Fruit fly (Drosophila melanogaster) whole organism, embryonic: ENCODE results near the gene Bacc.

Experiments
- ATbp ChIP-seq: fragments of 200-800 bp; sonication (Bioruptor generic); optimal IDR thresholded peaks from 2 replicates; lab custom pipeline; 2017; ENCODE audit warnings: missing biosample characterization, mild to moderate bottlenecking, missing genetic modification characterization, missing genetic modification reagents
- Abd-B ChIP-seq: fragments of 200-800 bp; sonication (Bioruptor generic); optimal IDR thresholded peaks from 2 replicates; lab custom pipeline; 2018; ENCODE audit warnings: missing biosample characterization, mild to moderate bottlenecking, missing genetic modification characterization, moderate library complexity
- Antp ChIP-seq: fragments of 200-800 bp; sonication (Bioruptor generic); optimal IDR thresholded peaks from 3 replicates; lab custom pipeline; 2016; ENCODE audit warnings: missing biosample characterization, missing genetic modification characterization
- B-H2 ChIP-seq: fragments of 200-800 bp; sonication (Bioruptor generic); optimal IDR thresholded peaks from 2 replicates; lab custom pipeline; 2018; ENCODE audit warnings: missing biosample characterization, mild to moderate bottlenecking, missing genetic modification characterization
- CG10209 ChIP-seq: fragments of 200-800 bp; sonication (Bioruptor generic); optimal IDR thresholded peaks from 3 replicates; lab custom pipeline; 2017; ENCODE audit warnings: missing biosample characterization, mild to moderate bottlenecking, missing genetic modification characterization, missing genetic modification reagents
- CG11723 ChIP-seq: fragments of 200-800 bp; sonication (Bioruptor generic); optimal IDR thresholded peaks from 2 replicates; lab custom pipeline; 2017; ENCODE audit warnings: missing biosample characterization, mild to moderate bottlenecking, missing genetic modification characterization
- CG12769 ChIP-seq: fragments of 200-800 bp; sonication (Bioruptor generic); optimal IDR thresholded peaks from 2 replicates; lab custom pipeline; 2019; ENCODE audit warnings: missing biosample characterization, mild to moderate bottlenecking, missing genetic modification characterization, moderate library complexity
- CG14014 ChIP-seq: fragments of 200-800 bp; sonication (Bioruptor generic); IDR thresholded peaks from 2 replicates; pipeline ENCODE4 v1.3.6; 2022; ENCODE audit warnings: missing biosample characterization, missing genetic modification characterization
- CG17802 ChIP-seq: fragments of 200-800 bp; sonication (Bioruptor generic); optimal IDR thresholded peaks from 2 replicates; lab custom pipeline; 2018; ENCODE audit warnings: missing biosample characterization, mild to moderate bottlenecking, missing genetic modification characterization, moderate library complexity
- CG2712 ChIP-seq: fragments of 200-800 bp; optimal IDR thresholded peaks from 3 replicates; lab custom pipeline; 2019; ENCODE audit warnings: missing biosample characterization, mild to moderate bottlenecking, missing genetic modification characterization, moderate library complexity
- CG31224 ChIP-seq: fragments of 200-800 bp; sonication (Bioruptor generic); IDR thresholded peaks from 2 replicates; pipeline ENCODE4 v1.3.6; 2022; ENCODE audit warnings: missing biosample characterization, missing genetic modification characterization
- CG33213 ChIP-seq: fragments of 200-800 bp; sonication (Bioruptor generic); optimal IDR thresholded peaks from 3 replicates; lab custom pipeline; 2016; ENCODE audit warnings: missing biosample characterization, missing genetic modification characterization
- CG3838 ChIP-seq: fragments of 200-800 bp; sonication (Bioruptor generic); optimal IDR thresholded peaks from 3 replicates; lab custom pipeline; 2016; ENCODE audit warnings: missing biosample characterization, missing genetic modification characterization
- CG4360 ChIP-seq: fragments of 200-800 bp; sonication (Bioruptor generic); IDR thresholded peaks from 2 replicates; pipeline ENCODE4 v1.3.6; 2022; ENCODE audit warnings: missing biosample characterization, missing genetic modification characterization
- CG4820 ChIP-seq: fragments of 200-800 bp; sonication (Bioruptor generic); optimal IDR thresholded peaks from 3 replicates; lab custom pipeline; 2016; ENCODE audit warnings: missing biosample characterization, missing genetic modification characterization
- CG7556 ChIP-seq: fragments of 200-800 bp; sonication (Bioruptor generic); optimal IDR thresholded peaks from 2 replicates; lab custom pipeline; 2017; ENCODE audit warnings: missing biosample characterization, mild to moderate bottlenecking, missing genetic modification characterization
- CG8089 ChIP-seq: fragments of 200-800 bp; sonication (Bioruptor generic); optimal IDR thresholded peaks from 3 replicates; lab custom pipeline; 2016; ENCODE audit warnings: missing biosample characterization, missing genetic modification characterization
- CG9932 ChIP-seq: fragments of 200-800 bp; sonication (Bioruptor generic); IDR thresholded peaks from 2 replicates; pipeline ENCODE4 v1.3.6; 2022; ENCODE audit warnings: missing biosample characterization, missing genetic modification characterization
- Chrac-16 ChIP-seq: fragments of 200-800 bp; sonication (Bioruptor generic); optimal IDR thresholded peaks from 3 replicates; lab custom pipeline; 2016; ENCODE audit warnings: missing biosample characterization, missing genetic modification characterization
- Dek ChIP-seq: fragments of 200-800 bp; sonication (Bioruptor generic); optimal IDR thresholded peaks from 3 replicates; lab custom pipeline; 2019; ENCODE audit warnings: missing biosample characterization, mild to moderate bottlenecking, missing genetic modification characterization, moderate library complexity
- Drgx ChIP-seq: fragments of 200-800 bp; sonication (Bioruptor generic); IDR thresholded peaks from 2 replicates; pipeline ENCODE4 v1.3.6; 2022; ENCODE audit warnings: missing biosample characterization, missing genetic modification characterization
- Fer3 ChIP-seq: fragments of 200-800 bp; sonication (Bioruptor generic); optimal IDR thresholded peaks from 2 replicates; lab custom pipeline; 2018; ENCODE audit warnings: missing biosample characterization, mild to moderate bottlenecking, missing genetic modification characterization, moderate library complexity
- HLH3B ChIP-seq: fragments of 200-800 bp; sonication (Bioruptor generic); IDR thresholded peaks from 2 replicates; pipeline ENCODE4 v1.3.6; 2022; ENCODE audit warnings: missing biosample characterization, missing genetic modification characterization
- Hmr ChIP-seq: fragments of 200-800 bp; sonication (Bioruptor generic); optimal IDR thresholded peaks from 3 replicates; lab custom pipeline; 2017; ENCODE audit warnings: mild to moderate bottlenecking, missing biosample characterization, missing genetic modification reagents, missing genetic modification characterization
- Mrtf ChIP-seq: fragments of 200-800 bp; sonication (Bioruptor generic); IDR thresholded peaks from 3 replicates; pipeline ENCODE4 v1.3.6; 2022; ENCODE audit warnings: missing biosample characterization, missing genetic modification characterization
- Ptx1 ChIP-seq: fragments of 200-800 bp; sonication (Bioruptor generic); IDR thresholded peaks from 2 replicates; pipeline ENCODE4 v1.3.6; 2022; ENCODE audit warnings: missing biosample characterization, missing genetic modification characterization
- Xbp1 ChIP-seq: fragments of 200-800 bp; sonication (Bioruptor generic); optimal IDR thresholded peaks from 3 replicates; lab custom pipeline; 2016; ENCODE audit warnings: missing biosample characterization, mild to moderate bottlenecking, missing genetic modification characterization
- Xrp1 ChIP-seq: fragments of 200-800 bp; sonication (Bioruptor generic); IDR thresholded peaks from 2 replicates; pipeline ENCODE4 v1.3.6; 2022; ENCODE audit warnings: missing biosample characterization, missing genetic modification characterization
- ab ChIP-seq: fragments of 200-800 bp; sonication (Bioruptor generic); optimal IDR thresholded peaks from 2 replicates; lab custom pipeline; 2016; ENCODE audit warnings: missing biosample characterization, missing genetic modification characterization
- ap ChIP-seq: fragments of 200-800 bp; sonication (Bioruptor generic); IDR thresholded peaks from 2 replicates; pipeline ENCODE4 v1.3.6; 2022; ENCODE audit warnings: missing biosample characterization, missing genetic modification characterization
- ase ChIP-seq: fragments of 200-800 bp; sonication (Bioruptor generic); IDR thresholded peaks from 3 replicates; pipeline ENCODE4 v1.3.6; 2022; ENCODE audit warnings: missing biosample characterization, missing genetic modification characterization
- br ChIP-seq: fragments of >200 bp; optimal IDR thresholded peaks from 2 replicates; lab custom pipeline; 2017
- bsh ChIP-seq, 2 experiments: fragments of 200-800 bp; sonication (Bioruptor generic); optimal IDR thresholded peaks; 2 replicates each; lab custom pipeline; 2017 to 2018; ENCODE audit warnings: mild to moderate bottlenecking in 2 of 2, missing biosample characterization in 2 of 2, missing genetic modification characterization in 2 of 2, moderate library complexity in 1 of 2
- crol ChIP-seq: fragments of 200-800 bp; sonication (Bioruptor generic); IDR thresholded peaks from 2 replicates; pipeline ENCODE4 v1.3.6; 2022; ENCODE audit warnings: missing biosample characterization, missing genetic modification characterization
- fd3F ChIP-seq: fragments of 200-800 bp; sonication (Bioruptor generic); optimal IDR thresholded peaks from 2 replicates; lab custom pipeline; 2018; ENCODE audit warnings: missing biosample characterization, mild to moderate bottlenecking, missing genetic modification characterization, moderate library complexity
- gem ChIP-seq: fragments of 200-800 bp; sonication (Bioruptor generic); optimal IDR thresholded peaks from 2 replicates; lab custom pipeline; 2019; ENCODE audit warnings: missing biosample characterization, mild to moderate bottlenecking, missing genetic modification characterization, moderate library complexity
- gsb ChIP-seq: fragments of 200-800 bp; sonication (Bioruptor generic); IDR thresholded peaks from 2 replicates; pipeline ENCODE4 v1.3.6; 2022; ENCODE audit warnings: missing biosample characterization, missing genetic modification characterization
- kay ChIP-seq: fragments of 200-800 bp; sonication (Bioruptor generic); optimal IDR thresholded peaks from 2 replicates; lab custom pipeline; 2016; ENCODE audit warnings: missing biosample characterization, missing genetic modification characterization
- lab ChIP-seq: fragments of 200-800 bp; sonication (Bioruptor generic); optimal IDR thresholded peaks from 3 replicates; lab custom pipeline; 2017; ENCODE audit warnings: missing biosample characterization, missing genetic modification characterization, mild to moderate bottlenecking, moderate library complexity, missing genetic modification reagents
- lilli ChIP-seq: fragments of 200-800 bp; sonication (Bioruptor generic); optimal IDR thresholded peaks from 3 replicates; lab custom pipeline; 2016; ENCODE audit warnings: missing biosample characterization, missing genetic modification characterization
- otp ChIP-seq: fragments of 200-800 bp; sonication (Bioruptor generic); IDR thresholded peaks from 3 replicates; pipeline ENCODE4, ENCODE4 v1.3.6; 2022; ENCODE audit warnings: missing biosample characterization, missing genetic modification characterization
- phol ChIP-seq: fragments of 200-800 bp; sonication (Bioruptor generic); optimal IDR thresholded peaks from 3 replicates; lab custom pipeline; 2018; ENCODE audit warnings: missing biosample characterization, mild to moderate bottlenecking, missing genetic modification characterization, moderate library complexity
- salm ChIP-seq: fragments of 200-800 bp; sonication (Bioruptor generic); optimal IDR thresholded peaks from 2 replicates; lab custom pipeline; 2018; ENCODE audit warnings: missing biosample characterization, mild to moderate bottlenecking, missing genetic modification characterization
- sens ChIP-seq: fragments of 200-800 bp; sonication (Bioruptor generic); peaks from one replicate; lab custom pipeline; 2016; ENCODE audit warnings: missing biosample characterization, missing genetic modification characterization
- sob ChIP-seq: fragments of 200-800 bp; sonication (Bioruptor generic); IDR thresholded peaks from 2 replicates; pipeline ENCODE4 v1.3.6; 2022; ENCODE audit warnings: missing biosample characterization, missing genetic modification characterization
- stc ChIP-seq: fragments of 200-800 bp; sonication (Bioruptor generic); IDR thresholded peaks from 2 replicates; pipeline ENCODE4 v1.3.6; 2022; ENCODE audit warnings: missing biosample characterization, missing genetic modification characterization
- unpg ChIP-seq: fragments of 200-800 bp; sonication (Bioruptor generic); optimal IDR thresholded peaks from 3 replicates; lab custom pipeline; 2018; ENCODE audit warnings: missing biosample characterization, mild to moderate bottlenecking, missing genetic modification characterization, moderate library complexity
- vfl ChIP-seq: fragments of 200-800 bp; sonication (Bioruptor generic); optimal IDR thresholded peaks from 2 replicates; lab custom pipeline; 2016; ENCODE audit warnings: missing biosample characterization, missing genetic modification characterization
- vvl ChIP-seq: fragments of 200-800 bp; sonication (Bioruptor generic); IDR thresholded peaks from 2 replicates; pipeline ENCODE4 v1.3.6; 2022; ENCODE audit warnings: missing biosample characterization, missing genetic modification characterization
- wor ChIP-seq: fragments of 200-800 bp; sonication (Bioruptor generic); IDR thresholded peaks from 2 replicates; pipeline ENCODE4 v1.3.6; 2022; ENCODE audit warnings: missing biosample characterization, missing genetic modification characterization

Gene Bacc

dm6 chr2L:2731370-2732138, 20.7 kb upstream of the Bacc start (continued):
- peak; percentile 47; the same call in 1 of the 2 replicates for TF ChIP-seq vvl (GFP tag; lab: Robert Waterston, UW)
- peak; percentile 56 for TF ChIP-seq gem
- no peak for TF ChIP-seq br (lab: Kevin White, UChicago)
- TF ChIP-seq Dek (tag; lab: Kevin White, UChicago), result no peak
- TF ChIP-seq CG4360 (GFP tag; lab: Robert Waterston, UW), result no peak
- TF ChIP-seq CG4820 (GFP tag; lab: Kevin White, UChicago), result no peak
- no peak for TF ChIP-seq CG8089 (GFP tag; lab: Kevin White, UChicago)
- TF ChIP-seq CG11723 (GFP tag; lab: Kevin White, UChicago), result peak; percentile 16
- TF ChIP-seq salm (tag; lab: Kevin White, UChicago), result no peak
- TF ChIP-seq ATbp (GFP tag; lab: Kevin White, UChicago), result peak; percentile 20
- TF ChIP-seq CG17802 (tag; lab: Kevin White, UChicago), result no peak
- no peak for TF ChIP-seq Chrac-16 (GFP tag; lab: Kevin White, UChicago)
- peak; percentile 60 for TF ChIP-seq CG2712
- TF ChIP-seq Antp (GFP tag; lab: Kevin White, UChicago), result peak; percentile 26
- TF ChIP-seq CG33213 (GFP tag; lab: Kevin White, UChicago), result no peak
- TF ChIP-seq otp (GFP tag; lab: Robert Waterston, UW), result no peak
- peak; percentile 36; the same call in 1 of the 2 replicates for TF ChIP-seq CG31224 (GFP tag; lab: Robert Waterston, UW)
- peak; percentile 47; the same call in 1 of the 3 replicates for TF ChIP-seq ase (GFP tag; lab: Robert Waterston, UW)
- peak; percentile 20 for TF ChIP-seq lilli
- TF ChIP-seq stc (GFP tag; lab: Robert Waterston, UW), result peak; percentile 31; the same call in 1 of the 2 replicates
- TF ChIP-seq wor (GFP tag; lab: Robert Waterston, UW), result no peak
- TF ChIP-seq gsb (GFP tag; lab: Robert Waterston, UW), result no peak
- peak; percentile 44; the same call in 1 of the 2 replicates for TF ChIP-seq Xrp1 (GFP tag; lab: Robert Waterston, UW)
- 0 out of 3 replicates have a peak, but pooled peaks have one; percentile 19 for TF ChIP-seq Mrtf (GFP tag; lab: Robert Waterston, UW)
- TF ChIP-seq CG9932 (GFP tag; lab: Robert Waterston, UW), result peak; percentile 26; the same call in 1 of the 2 replicates
- TF ChIP-seq sens (GFP tag; lab: Kevin White, UChicago), result peak; percentile 79
- TF ChIP-seq CG7556 (GFP tag; lab: Kevin White, UChicago), result peak; percentile 25
- no peak for TF ChIP-seq CG3838 (GFP tag; lab: Kevin White, UChicago)
- TF ChIP-seq vfl, result no peak
- peak; percentile 8 for TF ChIP-seq CG10209 (GFP tag; lab: Kevin White, UChicago)
- TF ChIP-seq crol (GFP tag; lab: Robert Waterston, UW), result peak; percentile 47; the same call in 1 of the 2 replicates
- TF ChIP-seq phol (tag; lab: Kevin White, UChicago), result peak; percentile 39
- TF ChIP-seq CG12769 (tag; lab: Kevin White, UChicago), result peak; percentile 24
- TF ChIP-seq Xbp1 (GFP tag; lab: Kevin White, UChicago), result peak; percentile 16
- TF ChIP-seq CG14014 (GFP tag; lab: Robert Waterston, UW), result peak; percentile 80
- peak; percentile 27 for TF ChIP-seq HLH3B (GFP tag; lab: Robert Waterston, UW)
- peak; percentile 40 for TF ChIP-seq lab
- peak; percentile 43 for TF ChIP-seq Ptx1 (GFP tag; lab: Robert Waterston, UW)
- peak; percentile 57 for TF ChIP-seq Drgx
- peak; percentile 55; the same call in 1 of the 2 replicates for TF ChIP-seq ap (GFP tag; lab: Robert Waterston, UW)
- TF ChIP-seq unpg (GFP tag; lab: Kevin White, UChicago), result peak; percentile 29
- peak; percentile 10 for TF ChIP-seq Hmr (GFP tag; lab: Kevin White, UChicago)
- peak; percentile 7 for TF ChIP-seq Abd-B (GFP tag; lab: Kevin White, UChicago)
- TF ChIP-seq B-H2 (GFP tag; lab: Kevin White, UChicago), result no peak
- TF ChIP-seq sob (GFP tag; lab: Robert Waterston, UW), result peak; percentile 32; the same call in 1 of the 2 replicates
- TF ChIP-seq fd3F (GFP tag; lab: Kevin White, UChicago), result peak; percentile 0
- no peak for TF ChIP-seq ab (GFP tag; lab: Kevin White, UChicago)
- peak; percentile 50 for TF ChIP-seq kay (GFP tag; lab: Kevin White, UChicago)
- TF ChIP-seq Fer3, result peak; percentile 4
- TF ChIP-seq bsh (GFP tag; optimal IDR thresholded peaks at IDR 0.05; lab: Kevin White, UChicago), result peak in 1 of 2 experiments; percentile 15
